Worm (Caenorhabditis elegans): ENCODE data around the gene R07E3.1.

Gene R07E3.1

ce11 chrX:10340986-10341385, at the start of gene R07E3.1:
Gene R07E3.1 (minus strand): TSS chrX:10341161.
- TF ChIP-seq scrt-1 (GFP tag; IDR thresholded peaks at IDR 0.05) = no peak
- no peak for TF ChIP-seq hnd-1 (tag; optimal IDR thresholded peaks at IDR 0.05)
- TF ChIP-seq tbx-11 (GFP tag; IDR thresholded peaks at IDR 0.05) = no peak
- no peak for TF ChIP-seq flt-1 (GFP tag; IDR thresholded peaks at IDR 0.05)
- TF ChIP-seq ceh-13 (GFP tag; optimal IDR thresholded peaks at IDR 0.05) = no peak
- no peak for TF ChIP-seq F13C5.2 (tag; optimal IDR thresholded peaks at IDR 0.05)
- TF ChIP-seq tra-4 (tag; optimal IDR thresholded peaks at IDR 0.05) = no peak

ce11 chrX:10386408-10386807, 45.4 kb upstream of the R07E3.1 start, which contains the start of gene dyf-6:
Gene dyf-6 (minus strand): TSS chrX:10386508.
- no peak for TF ChIP-seq aly-1 (tag; optimal IDR thresholded peaks at IDR 0.05)
- TF ChIP-seq flt-1 (GFP tag; IDR thresholded peaks at IDR 0.05) = no peak
- TF ChIP-seq hmbx-1 (tag; optimal IDR thresholded peaks at IDR 0.05) = no peak
- TF ChIP-seq tbx-37 (GFP tag; conservative IDR thresholded peaks at IDR 0.05) = no peak
- no peak for TF ChIP-seq tra-4 (tag; optimal IDR thresholded peaks at IDR 0.05)
- TF ChIP-seq B0310.2 (tag; optimal IDR thresholded peaks at IDR 0.05) = no peak
- TF ChIP-seq pes-1 (GFP tag; IDR thresholded peaks at IDR 0.05) = no peak
- no peak for TF ChIP-seq hnd-1 (tag; optimal IDR thresholded peaks at IDR 0.05)
- TF ChIP-seq ama-1 (optimal IDR thresholded peaks at IDR 0.05) = no peak
- no peak for TF ChIP-seq ceh-36 (tag; optimal IDR thresholded peaks at IDR 0.05)
- TF ChIP-seq hmg-4 (GFP tag; optimal IDR thresholded peaks at IDR 0.05) = no peak
- TF ChIP-seq ets-7 (tag; optimal IDR thresholded peaks at IDR 0.05) = no peak
- no peak for TF ChIP-seq tbx-11 (GFP tag; IDR thresholded peaks at IDR 0.05)
- no peak for TF ChIP-seq ceh-13 (GFP tag; optimal IDR thresholded peaks at IDR 0.05)
- TF ChIP-seq scrt-1 (GFP tag; IDR thresholded peaks at IDR 0.05) = no peak
- TF ChIP-seq sea-1 (GFP tag; conservative IDR thresholded peaks at IDR 0.05) = no peak

- no peak for TF ChIP-seq scrt-1 (GFP tag; IDR thresholded peaks at IDR 0.05)
- no peak for TF ChIP-seq hmbx-1 (tag; optimal IDR thresholded peaks at IDR 0.05)
- no peak for TF ChIP-seq flt-1 (GFP tag; IDR thresholded peaks at IDR 0.05)
- no peak for TF ChIP-seq pes-1 (GFP tag; IDR thresholded peaks at IDR 0.05)
- TF ChIP-seq aly-1 (tag; optimal IDR thresholded peaks at IDR 0.05) = no peak
- no peak for TF ChIP-seq tbx-37 (GFP tag; conservative IDR thresholded peaks at IDR 0.05)
- TF ChIP-seq ceh-36 (tag; optimal IDR thresholded peaks at IDR 0.05) = no peak
- no peak for TF ChIP-seq hnd-1 (tag; optimal IDR thresholded peaks at IDR 0.05)
- TF ChIP-seq ama-1 (optimal IDR thresholded peaks at IDR 0.05) = no peak
- TF ChIP-seq hmg-4 (GFP tag; optimal IDR thresholded peaks at IDR 0.05) = no peak
- no peak for TF ChIP-seq F13C5.2 (tag; optimal IDR thresholded peaks at IDR 0.05)
- TF ChIP-seq sea-1 (GFP tag; conservative IDR thresholded peaks at IDR 0.05) = no peak
- TF ChIP-seq tbx-11 (GFP tag; IDR thresholded peaks at IDR 0.05) = no peak
Observed at ce11 chrX:10386001-10386400, 45.0 kb upstream of the R07E3.1 start.

- TF ChIP-seq ets-7 (tag; optimal IDR thresholded peaks at IDR 0.05) (no peak), hnd-1 (tag; optimal IDR thresholded peaks at IDR 0.05) (no peak), aly-1 (tag; optimal IDR thresholded peaks at IDR 0.05) (no peak), sea-1 (GFP tag; conservative IDR thresholded peaks at IDR 0.05) (no peak), ceh-36 (tag; optimal IDR thresholded peaks at IDR 0.05) (no peak), hmg-4 (GFP tag; optimal IDR thresholded peaks at IDR 0.05) (no peak), B0310.2 (tag; optimal IDR thresholded peaks at IDR 0.05) (no peak), tbx-37 (GFP tag; conservative IDR thresholded peaks at IDR 0.05) (no peak), ceh-13 (GFP tag; optimal IDR thresholded peaks at IDR 0.05) (no peak)
Observed at ce11 chrX:10379678-10380077, 38.7 kb upstream of the R07E3.1 start, which contains the start of gene rme-4. Gene rme-4 (minus strand): TSS chrX:10379845.

ce11 chrX:10377663-10378062, 36.7 kb upstream of the R07E3.1 start:
- TF ChIP-seq flt-1 (GFP tag; IDR thresholded peaks at IDR 0.05) (0 out of 2 replicates have a peak, but pooled peaks have one; percentile 26), F13C5.2 (tag; optimal IDR thresholded peaks at IDR 0.05) (no peak), ceh-13 (GFP tag; optimal IDR thresholded peaks at IDR 0.05) (no peak), pes-1 (GFP tag; IDR thresholded peaks at IDR 0.05) (no peak), hmbx-1 (tag; optimal IDR thresholded peaks at IDR 0.05) (no peak), ama-1 (optimal IDR thresholded peaks at IDR 0.05) (no peak), ceh-36 (tag; optimal IDR thresholded peaks at IDR 0.05) (no peak)

- TF ChIP-seq sea-1 (GFP tag; conservative IDR thresholded peaks at IDR 0.05) (no peak), ets-7 (tag; optimal IDR thresholded peaks at IDR 0.05) (no peak), aly-1 (tag; optimal IDR thresholded peaks at IDR 0.05) (no peak)
Observed at ce11 chrX:10376989-10377388, 36.0 kb upstream of the R07E3.1 start.

ce11 chrX:10373581-10373980, 32.6 kb upstream of the R07E3.1 start:
- TF ChIP-seq B0310.2 (tag; optimal IDR thresholded peaks at IDR 0.05) = no peak
- TF ChIP-seq tbx-37 (GFP tag; conservative IDR thresholded peaks at IDR 0.05) = no peak
- TF ChIP-seq hmbx-1 (tag; optimal IDR thresholded peaks at IDR 0.05) = no peak
- TF ChIP-seq flt-1 (GFP tag; IDR thresholded peaks at IDR 0.05) = no peak
- no peak for TF ChIP-seq scrt-1 (GFP tag; IDR thresholded peaks at IDR 0.05)
- no peak for TF ChIP-seq tbx-11 (GFP tag; IDR thresholded peaks at IDR 0.05)
- TF ChIP-seq F13C5.2 (tag; optimal IDR thresholded peaks at IDR 0.05) = no peak
- TF ChIP-seq hnd-1 (tag; optimal IDR thresholded peaks at IDR 0.05) = no peak
- no peak for TF ChIP-seq ceh-36 (tag; optimal IDR thresholded peaks at IDR 0.05)
- TF ChIP-seq sea-1 (GFP tag; conservative IDR thresholded peaks at IDR 0.05) = no peak
- TF ChIP-seq tra-4 (tag; optimal IDR thresholded peaks at IDR 0.05) = no peak
- TF ChIP-seq ama-1 (optimal IDR thresholded peaks at IDR 0.05) = no peak
- no peak for TF ChIP-seq ceh-13 (GFP tag; optimal IDR thresholded peaks at IDR 0.05)
- no peak for TF ChIP-seq ets-7 (tag; optimal IDR thresholded peaks at IDR 0.05)
- peak; percentile 16 for TF ChIP-seq hmg-4 (GFP tag; optimal IDR thresholded peaks at IDR 0.05)
- TF ChIP-seq pes-1 (GFP tag; IDR thresholded peaks at IDR 0.05) = no peak
- TF ChIP-seq aly-1 (tag; optimal IDR thresholded peaks at IDR 0.05) = peak; percentile 4

- TF ChIP-seq pes-1 (GFP tag; IDR thresholded peaks at IDR 0.05) (no peak), hmg-4 (GFP tag; optimal IDR thresholded peaks at IDR 0.05) (peak; percentile 73), sea-1 (GFP tag; conservative IDR thresholded peaks at IDR 0.05) (peak; percentile 61; the same call in 1 of the 2 replicates), ama-1 (optimal IDR thresholded peaks at IDR 0.05) (no peak), ets-7 (tag; optimal IDR thresholded peaks at IDR 0.05) (no peak), tbx-37 (GFP tag; conservative IDR thresholded peaks at IDR 0.05) (0 out of 2 replicates have a peak, but pooled peaks have one; percentile 20), flt-1 (GFP tag; IDR thresholded peaks at IDR 0.05) (peak; percentile 17; the same call in 1 of the 2 replicates), F13C5.2 (tag; optimal IDR thresholded peaks at IDR 0.05) (peak; percentile 13)
Observed at ce11 chrX:10372556-10372955, 31.6 kb upstream of the R07E3.1 start, which contains the start of gene Y49A10A.2. Gene Y49A10A.2 (minus strand): TSS chrX:10372664.

All from whole organism, early embryonic.